Worm (Caenorhabditis elegans) whole organism, young adult: Measurements from ENCODE around the gene ZK84.4.

Experiments
- F23B12.7 ChIP-seq: sonication (generic microtip); optimal IDR thresholded peaks from 2 replicates; lab custom pipeline; 2017; ENCODE audit warnings: missing genetic modification characterization, mild to moderate bottlenecking, missing compliant biosample characterization, antibody characterized with exemption, moderate library complexity; ENCODE audit not compliant: insufficient read depth
- T07F8.4 ChIP-seq: sonication (generic microtip); optimal IDR thresholded peaks from 2 replicates; lab custom pipeline; 2016; ENCODE audit warnings: mild to moderate bottlenecking, missing genetic modification characterization, moderate library complexity, missing compliant biosample characterization
- Y67H2A.10 ChIP-seq: fragments of 200-800 bp; sonication (Bioruptor generic); conservative IDR thresholded peaks from 2 replicates; pipeline ENCODE4 v1.3.6; 2022; ENCODE audit warnings: missing genetic modification reagents, missing genetic modification characterization, missing compliant biosample characterization
- ama-1 ChIP-seq, 3 experiments: fragments of 150-350 bp in 1 of 3; sonication (generic microtip) in 2 of 3; optimal IDR thresholded peaks; 2 replicates each; lab custom pipeline; 2014 to 2018; ENCODE audit warnings: missing biosample characterization in 2 of 3, missing genetic modification characterization in 2 of 3, missing genetic modification reagents in 2 of 3
- him-1 ChIP-seq: sonication (generic microtip); optimal IDR thresholded peaks from 2 replicates; lab custom pipeline; 2016; ENCODE audit warnings: missing genotype, missing genetic modification reagents, missing genetic modification characterization, missing compliant biosample characterization
- hlh-26 ChIP-seq: fragments of 200-800 bp; sonication (Bioruptor generic); conservative IDR thresholded peaks from 2 replicates; pipeline ENCODE4 v1.3.6; 2022; ENCODE audit warnings: missing genetic modification reagents, missing genetic modification characterization, missing compliant biosample characterization
- lin-35 ChIP-seq, 3 experiments: fragments of 150-350 bp in 2 of 3; sonication (generic microtip) in 1 of 3; optimal IDR thresholded peaks; 2 replicates each; lab custom pipeline; 2014 to 2018; ENCODE audit warnings: missing biosample characterization in 3 of 3, missing genetic modification characterization in 3 of 3, missing genetic modification reagents in 3 of 3
- nfya-1 ChIP-seq: sonication (generic microtip); optimal IDR thresholded peaks from 2 replicates; lab custom pipeline; 2017; ENCODE audit warnings: antibody characterized with exemption, missing compliant biosample characterization, missing genetic modification characterization, borderline replicate concordance; ENCODE audit not compliant: insufficient read depth
- pbrm-1 ChIP-seq: fragments of 200-800 bp; sonication (Bioruptor generic); IDR thresholded peaks from 2 replicates; pipeline ENCODE4 v1.3.6; 2022; ENCODE audit warnings: missing genetic modification reagents, missing genetic modification characterization, missing compliant biosample characterization
- tbp1 ChIP-seq: fragments of 200-800 bp; sonication (Bioruptor generic); optimal IDR thresholded peaks from 2 replicates; lab custom pipeline; 2018; ENCODE audit warnings: mild to moderate bottlenecking, missing genetic modification characterization, missing compliant biosample characterization

- TF ChIP-seq him-1 (no peak), lin-35 (GFP tag; optimal IDR thresholded peaks at IDR 0.05; lab: Kevin White, UChicago) (no peak), Y67H2A.10 (no peak), pbrm-1 (GFP tag; lab: Robert Waterston, UW) (no peak), hlh-26 (GFP tag; lab: Robert Waterston, UW) (no peak), ama-1 (optimal IDR thresholded peaks at IDR 0.05; lab: Kevin White, UChicago) (no peak), ama-1 (GFP tag; optimal IDR thresholded peaks at IDR 0.05; lab: Kevin White, UChicago) (no peak), nfya-1 (tag; lab: Kevin White, UChicago) (no peak), F23B12.7 (no peak), T07F8.4 (no peak), tbp1 (GFP tag; lab: Kevin White, UChicago) (no peak)
These were observed 46.4 kb downstream of the ZK84.4 start for ce11 chrII:5962343-5962742.
